Worm (Caenorhabditis elegans) whole organism, L1 larva: Measurements from ENCODE around the gene C01G5.5.

ENCODE experiments used
- Y116A8C.19 ChIP-seq: sonication (generic microtip); optimal IDR thresholded peaks from 2 replicates; lab custom pipeline; 2016; ENCODE audit warnings: missing compliant biosample characterization, missing genetic modification characterization, borderline replicate concordance
- aha-1 ChIP-seq: fragments of 150-350 bp; optimal IDR thresholded peaks from 2 replicates; lab custom pipeline; 2014; ENCODE audit warnings: missing biosample characterization, missing genetic modification characterization
- ama-1 ChIP-seq: fragments of 150-350 bp; optimal IDR thresholded peaks from 2 replicates; lab custom pipeline; 2014
- ceh-8 ChIP-seq: fragments of 200-800 bp; sonication (Bioruptor generic); optimal IDR thresholded peaks from 2 replicates; lab custom pipeline; 2018; ENCODE audit warnings: mild to moderate bottlenecking, missing genetic modification characterization, moderate library complexity, missing compliant biosample characterization
- ceh-82 ChIP-seq, 3 experiments: fragments of 150-350 bp in 1 of 3; sonication (generic microtip) in 2 of 3; optimal IDR thresholded peaks; 2 replicates each; lab custom pipeline; 2014 to 2017; ENCODE audit warnings: missing biosample characterization in 3 of 3, missing genetic modification characterization in 3 of 3
- ceh-88 ChIP-seq: fragments of 200-800 bp; sonication (Bioruptor generic); IDR thresholded peaks from 2 replicates; pipeline ENCODE4 v1.3.6; 2022; ENCODE audit warnings: missing genetic modification characterization, missing compliant biosample characterization
- ceh-90 ChIP-seq: sonication (generic microtip); optimal IDR thresholded peaks from 2 replicates; lab custom pipeline; 2016; ENCODE audit warnings: missing genetic modification characterization, missing compliant biosample characterization
- dpl-1 ChIP-seq, 3 experiments: fragments of 150-350 bp in 2 of 3; sonication (generic microtip) in 1 of 3; optimal IDR thresholded peaks; 2 replicates each; lab custom pipeline; 2014 to 2017; ENCODE audit warnings: missing biosample characterization in 3 of 3, missing genetic modification characterization in 3 of 3, missing genetic modification reagents in 3 of 3
- dsc-1 ChIP-seq: sonication (generic microtip); optimal IDR thresholded peaks from 2 replicates; lab custom pipeline; 2016; ENCODE audit warnings: mild to moderate bottlenecking, missing genetic modification characterization, missing compliant biosample characterization
- efl-1 ChIP-seq, 4 experiments: fragments of 150-350 bp; optimal IDR thresholded peaks in 3 of 4; peaks in 1 of 4; 1 replicate in 1 of 4; 2 replicates in 3 of 4; lab custom pipeline; 2014; ENCODE audit warnings: missing biosample characterization in 2 of 4, missing genetic modification characterization in 2 of 4, missing genetic modification reagents in 2 of 4
- egl-13 ChIP-seq: sonication (generic microtip); optimal IDR thresholded peaks from 2 replicates; lab custom pipeline; 2016; ENCODE audit warnings: missing genotype, missing genetic modification reagents, missing genetic modification characterization, missing compliant biosample characterization
- ets-5 ChIP-seq: fragments of 200-800 bp; sonication (Bioruptor generic); IDR thresholded peaks from 2 replicates; pipeline ENCODE4 v1.3.6; 2022; ENCODE audit warnings: missing genetic modification characterization, missing compliant biosample characterization
- fkh-8 ChIP-seq: sonication (generic microtip); optimal IDR thresholded peaks from 2 replicates; lab custom pipeline; 2016; ENCODE audit warnings: mild to moderate bottlenecking, missing genetic modification characterization, missing compliant biosample characterization
- fos-1 ChIP-seq: fragments of 150-350 bp; optimal IDR thresholded peaks from 2 replicates; lab custom pipeline; 2014; ENCODE audit warnings: missing biosample characterization, missing genetic modification characterization
- grh-1 ChIP-seq: fragments of 200-800 bp; sonication (Bioruptor generic); IDR thresholded peaks from 2 replicates; pipeline ENCODE4 v1.3.6; 2022; ENCODE audit warnings: missing genetic modification reagents, missing genetic modification characterization, missing compliant biosample characterization
- hlh-17 ChIP-seq: fragments of 200-800 bp; sonication (Bioruptor generic); optimal IDR thresholded peaks from 2 replicates; lab custom pipeline; 2018; ENCODE audit warnings: missing genetic modification characterization, mild to moderate bottlenecking, missing compliant biosample characterization, moderate library complexity, borderline replicate concordance
- hpl-2 ChIP-seq: fragments of 150-350 bp; optimal IDR thresholded peaks from 2 replicates; lab custom pipeline; 2014; ENCODE audit warnings: missing biosample characterization, missing genetic modification reagents, missing genetic modification characterization
- irx-1 ChIP-seq: sonication (generic microtip); optimal IDR thresholded peaks from 2 replicates; lab custom pipeline; 2016; ENCODE audit warnings: missing genetic modification characterization, missing compliant biosample characterization
- lin-14 ChIP-seq: fragments of 200-800 bp; sonication (Bioruptor generic); optimal IDR thresholded peaks from 2 replicates; lab custom pipeline; 2018; ENCODE audit warnings: mild to moderate bottlenecking, missing genetic modification characterization, moderate library complexity, missing compliant biosample characterization
- lin-35 ChIP-seq, 2 experiments: fragments of 150-350 bp; optimal IDR thresholded peaks; 2 replicates each; lab custom pipeline; 2014; ENCODE audit warnings: missing biosample characterization in 2 of 2, missing genetic modification characterization in 2 of 2, missing genetic modification reagents in 2 of 2
- lir-3 ChIP-seq: sonication (generic microtip); optimal IDR thresholded peaks from 2 replicates; lab custom pipeline; 2016; ENCODE audit warnings: mild to moderate bottlenecking, missing genetic modification characterization, moderate library complexity, missing compliant biosample characterization; ENCODE audit not compliant: poor library complexity
- lsy-2 ChIP-seq, 2 experiments: fragments of 150-350 bp; optimal IDR thresholded peaks; 2 replicates each; lab custom pipeline; 2014; ENCODE audit warnings: missing biosample characterization in 2 of 2, missing genetic modification characterization in 2 of 2
- mab-9 ChIP-seq: fragments of 200-800 bp; sonication (Bioruptor generic); IDR thresholded peaks from 2 replicates; pipeline ENCODE4 v1.3.6; 2022; ENCODE audit warnings: missing genetic modification reagents, missing genetic modification characterization, missing compliant biosample characterization
- mef-2 ChIP-seq: fragments of 150-350 bp; optimal IDR thresholded peaks from 2 replicates; lab custom pipeline; 2014; ENCODE audit warnings: missing biosample characterization, missing genetic modification characterization
- nhr-11 ChIP-seq: fragments of 150-350 bp; optimal IDR thresholded peaks from 2 replicates; lab custom pipeline; 2014; ENCODE audit warnings: missing biosample characterization, missing genetic modification characterization
- nhr-237 ChIP-seq: fragments of 150-350 bp; optimal IDR thresholded peaks from 2 replicates; lab custom pipeline; 2014; ENCODE audit warnings: missing biosample characterization, missing genetic modification characterization
- nhr-71 ChIP-seq: sonication (generic microtip); optimal IDR thresholded peaks from 2 replicates; lab custom pipeline; 2016; ENCODE audit warnings: mild to moderate bottlenecking, missing genetic modification characterization, moderate library complexity, missing compliant biosample characterization
- nhr-77 ChIP-seq: fragments of 150-350 bp; optimal IDR thresholded peaks from 2 replicates; lab custom pipeline; 2014; ENCODE audit warnings: missing biosample characterization, missing genetic modification characterization
- nhr-84 ChIP-seq: sonication (generic microtip); optimal IDR thresholded peaks from 2 replicates; lab custom pipeline; 2017; ENCODE audit warnings: missing biosample characterization, missing genetic modification characterization
- nhr-85 ChIP-seq: sonication (generic microtip); peaks from one replicate; lab custom pipeline; 2016; ENCODE audit warnings: missing genetic modification characterization, inconsistent platforms, missing compliant biosample characterization
- pag-3 ChIP-seq: sonication (generic microtip); optimal IDR thresholded peaks from 2 replicates; lab custom pipeline; 2017; ENCODE audit warnings: missing genetic modification characterization, mild to moderate bottlenecking, missing compliant biosample characterization, antibody characterized with exemption, borderline replicate concordance; ENCODE audit not compliant: insufficient read depth
- skn-1 ChIP-seq: fragments of 150-350 bp; optimal IDR thresholded peaks from 2 replicates; lab custom pipeline; 2014; ENCODE audit warnings: missing biosample characterization, missing genetic modification characterization
- snpc-4 ChIP-seq: fragments of 150-350 bp; optimal IDR thresholded peaks from 2 replicates; lab custom pipeline; 2014; ENCODE audit warnings: missing biosample characterization, missing genetic modification characterization
- snu-23 ChIP-seq: sonication (generic microtip); optimal IDR thresholded peaks from 2 replicates; lab custom pipeline; 2016; ENCODE audit warnings: missing genetic modification characterization, missing compliant biosample characterization
- sox-4 ChIP-seq: sonication (generic microtip); optimal IDR thresholded peaks from 2 replicates; lab custom pipeline; 2016; ENCODE audit warnings: missing genetic modification characterization, missing compliant biosample characterization
- sptf-1 ChIP-seq: fragments of 150-350 bp; optimal IDR thresholded peaks from 2 replicates; lab custom pipeline; 2014; ENCODE audit warnings: missing biosample characterization, missing genetic modification characterization
- tbx-2 ChIP-seq: sonication (generic microtip); optimal IDR thresholded peaks from 2 replicates; lab custom pipeline; 2016; ENCODE audit warnings: missing genetic modification characterization, missing compliant biosample characterization
- tlp-1 ChIP-seq: fragments of 150-350 bp; optimal IDR thresholded peaks from 2 replicates; lab custom pipeline; 2014; ENCODE audit warnings: missing biosample characterization, missing genetic modification characterization
- vab-15 ChIP-seq: sonication (generic microtip); optimal IDR thresholded peaks from 2 replicates; lab custom pipeline; 2017; ENCODE audit warnings: missing genotype, mild to moderate bottlenecking, missing genetic modification characterization, missing compliant biosample characterization
- xbp-1 ChIP-seq: sonication (generic microtip); optimal IDR thresholded peaks from 2 replicates; lab custom pipeline; 2016; ENCODE audit warnings: missing genetic modification characterization, missing compliant biosample characterization
- ztf-11 ChIP-seq, 2 experiments: sonication (generic microtip); optimal IDR thresholded peaks; 2 replicates each; lab custom pipeline; 2016 to 2017; ENCODE audit warnings: missing genetic modification characterization in 2 of 2, missing biosample characterization in 1 of 2, missing compliant biosample characterization in 1 of 2
- ztf-4 ChIP-seq: fragments of 150-350 bp; optimal IDR thresholded peaks from 2 replicates; lab custom pipeline; 2014; ENCODE audit warnings: missing biosample characterization, missing genetic modification characterization

C01G5.5 gene

ce11 chrIV:6562039-6562438 is 37.6 kb downstream of the C01G5.5 start:
- TF ChIP-seq irx-1 (tag; lab: Kevin White, UChicago) (no peak), nhr-71 (tag; lab: Kevin White, UChicago) (no peak), ceh-90 (tag; lab: Kevin White, UChicago) (no peak), nhr-237 (tag; lab: Kevin White, UChicago) (no peak), lsy-2 (tag; optimal IDR thresholded peaks at IDR 0.05; lab: Kevin White, UChicago) (no peak)

DNA sequence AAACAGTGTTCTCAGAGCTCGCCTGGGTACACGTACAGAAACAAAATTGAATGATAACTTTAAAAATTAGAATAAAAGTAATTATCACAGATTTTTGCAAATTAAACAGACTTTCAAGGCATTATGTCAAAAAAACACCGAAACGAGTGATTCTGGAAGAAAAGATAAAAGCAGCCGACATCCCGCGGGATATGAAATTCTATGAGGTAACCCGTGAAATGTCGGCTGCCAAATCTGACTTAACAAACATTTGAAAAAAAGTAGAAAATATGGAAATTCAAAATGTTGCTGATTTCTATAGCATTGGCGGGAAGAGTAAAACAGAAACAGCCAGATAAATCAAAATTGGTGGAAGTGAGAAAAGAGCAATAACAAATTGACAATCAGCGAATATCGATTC is 41.2 kb downstream of the C01G5.5 start:
- TF ChIP-seq snpc-4 (tag; lab: Kevin White, UChicago), result peak; percentile 13
- TF ChIP-seq ceh-88 (GFP tag; lab: Robert Waterston, UW), result no peak
- no peak for TF ChIP-seq ztf-11 (tag; optimal IDR thresholded peaks at IDR 0.05; lab: Kevin White, UChicago)
- TF ChIP-seq lin-35 (GFP tag; optimal IDR thresholded peaks at IDR 0.05; lab: Kevin White, UChicago), result no peak
- no peak for TF ChIP-seq mab-9 (GFP tag; lab: Robert Waterston, UW)
- TF ChIP-seq ama-1, result no peak
- no peak for TF ChIP-seq hlh-17 (GFP tag; lab: Kevin White, UChicago)

ce11 chrIV:6572238-6572637 is 47.8 kb downstream of the C01G5.5 start, which contains the start of gene bicd-1:
bicd-1 (minus strand) TSS chrIV:6572338.
- no peak for TF ChIP-seq lsy-2 (tag; optimal IDR thresholded peaks at IDR 0.05; lab: Kevin White, UChicago)
- TF ChIP-seq ceh-8 (GFP tag; lab: Kevin White, UChicago), result no peak
- no peak for TF ChIP-seq ceh-88 (GFP tag; lab: Robert Waterston, UW)
- no peak for TF ChIP-seq ceh-90 (tag; lab: Kevin White, UChicago)
- no peak for TF ChIP-seq dpl-1 (GFP tag; optimal IDR thresholded peaks at IDR 0.05; lab: Kevin White, UChicago)
- TF ChIP-seq snpc-4 (tag; lab: Kevin White, UChicago), result no peak
- TF ChIP-seq skn-1 (tag; lab: Kevin White, UChicago), result no peak
- TF ChIP-seq ets-5, result no peak
- no peak for TF ChIP-seq mef-2 (tag; lab: Kevin White, UChicago)
- no peak for TF ChIP-seq egl-13 (tag; lab: Kevin White, UChicago)
- no peak for TF ChIP-seq dsc-1 (tag; lab: Kevin White, UChicago)
- TF ChIP-seq tlp-1, result no peak
- no peak for TF ChIP-seq irx-1 (tag; lab: Kevin White, UChicago)
- no peak for TF ChIP-seq pag-3 (tag; lab: Kevin White, UChicago)
- no peak for TF ChIP-seq grh-1 (GFP tag; lab: Robert Waterston, UW)
- TF ChIP-seq nhr-77 (tag; lab: Kevin White, UChicago), result no peak
- no peak for TF ChIP-seq nhr-84
- no peak for TF ChIP-seq sptf-1 (tag; lab: Kevin White, UChicago)

- TF ChIP-seq nhr-77 (tag; lab: Kevin White, UChicago) (no peak), efl-1 (optimal IDR thresholded peaks at IDR 0.05; lab: Kevin White, UChicago) (no peak), efl-1 (GFP tag; optimal IDR thresholded peaks at IDR 0.05 in 1 of 2; lab: Kevin White, UChicago) (peak in 1 of 2 experiments; percentile 84), snu-23 (GFP tag; lab: Kevin White, UChicago) (peak; percentile 4)
Observed at ce11 chrIV:6572655-6573054, 48.2 kb downstream of the C01G5.5 start.

- no peak for TF ChIP-seq xbp-1
- TF ChIP-seq lin-14 (GFP tag; lab: Kevin White, UChicago), result no peak
- TF ChIP-seq nhr-71 (tag; lab: Kevin White, UChicago), result peak; percentile 26
- no peak for TF ChIP-seq vab-15 (tag; lab: Kevin White, UChicago)
- TF ChIP-seq dsc-1 (tag; lab: Kevin White, UChicago), result peak; percentile 9
- TF ChIP-seq nhr-11 (tag; lab: Kevin White, UChicago), result no peak
- TF ChIP-seq tbx-2 (tag; lab: Kevin White, UChicago), result no peak
- no peak for TF ChIP-seq nhr-85
- TF ChIP-seq lir-3, result no peak
- TF ChIP-seq ceh-82 (tag; optimal IDR thresholded peaks at IDR 0.05; lab: Kevin White, UChicago), result peak in 1 of 3 experiments; percentile 20
- TF ChIP-seq nhr-84, result no peak
- TF ChIP-seq grh-1 (GFP tag; lab: Robert Waterston, UW), result no peak
- no peak for TF ChIP-seq fos-1 (tag; lab: Kevin White, UChicago)
- no peak for TF ChIP-seq ama-1
- no peak for TF ChIP-seq Y116A8C.19
- TF ChIP-seq mef-2 (tag; lab: Kevin White, UChicago), result no peak
- TF ChIP-seq sptf-1 (tag; lab: Kevin White, UChicago), result no peak
- no peak for TF ChIP-seq sox-4 (tag; lab: Kevin White, UChicago)
- no peak for TF ChIP-seq ceh-90 (tag; lab: Kevin White, UChicago)
- no peak for TF ChIP-seq snu-23 (GFP tag; lab: Kevin White, UChicago)
- TF ChIP-seq ztf-4 (tag; lab: Kevin White, UChicago), result no peak
- TF ChIP-seq aha-1 (tag; lab: Kevin White, UChicago), result no peak
- TF ChIP-seq snpc-4 (tag; lab: Kevin White, UChicago), result no peak
- no peak for TF ChIP-seq fkh-8 (tag; lab: Kevin White, UChicago)
- no peak for TF ChIP-seq irx-1 (tag; lab: Kevin White, UChicago)
- TF ChIP-seq tlp-1, result no peak
- TF ChIP-seq hpl-2 (GFP tag; lab: Kevin White, UChicago), result no peak
Observed at ce11 chrIV:6574343-6574742, 49.9 kb downstream of the C01G5.5 start.
